Fruit fly (Drosophila melanogaster) whole organism, pupa: ENCODE data around the gene ZIPIC.

Source experiments
- CG10348 ChIP-seq: fragments of 200-800 bp; sonication (Bioruptor generic); IDR thresholded peaks from 2 replicates; pipeline ENCODE4 v1.3.6; 2022; ENCODE audit warnings: missing biosample characterization, missing genetic modification characterization
- CG12605 ChIP-seq: fragments of 200-800 bp; sonication (Bioruptor generic); IDR thresholded peaks from 2 replicates; pipeline ENCODE4 v1.3.6; 2022; ENCODE audit warnings: missing biosample characterization, missing genetic modification characterization
- CG13204 ChIP-seq: fragments of 200-800 bp; sonication (Bioruptor generic); optimal IDR thresholded peaks from 2 replicates; lab custom pipeline; 2018; ENCODE audit warnings: missing biosample characterization, mild to moderate bottlenecking, missing genetic modification characterization, moderate library complexity
- CG14655 ChIP-seq: fragments of 200-800 bp; sonication (Bioruptor generic); optimal IDR thresholded peaks from 3 replicates; lab custom pipeline; 2017; ENCODE audit warnings: mild to moderate bottlenecking, missing biosample characterization, missing genetic modification reagents, missing genetic modification characterization
- CG15710 ChIP-seq: fragments of 200-800 bp; sonication (Bioruptor generic); optimal IDR thresholded peaks from 2 replicates; lab custom pipeline; 2018; ENCODE audit warnings: missing biosample characterization, mild to moderate bottlenecking, missing genetic modification characterization, moderate library complexity
- CG17806 ChIP-seq: fragments of 200-800 bp; sonication (Bioruptor generic); optimal IDR thresholded peaks from 2 replicates; lab custom pipeline; 2018; ENCODE audit warnings: missing biosample characterization, mild to moderate bottlenecking, missing genetic modification characterization, moderate library complexity
- CG32121 ChIP-seq: fragments of 200-800 bp; sonication (Bioruptor generic); IDR thresholded peaks from 2 replicates; pipeline ENCODE4 v1.3.6; 2022; ENCODE audit warnings: missing biosample characterization, missing genetic modification characterization
- CG34367 ChIP-seq: fragments of 200-800 bp; sonication (Bioruptor generic); optimal IDR thresholded peaks from 2 replicates; lab custom pipeline; 2018; ENCODE audit warnings: missing biosample characterization, mild to moderate bottlenecking, missing genetic modification characterization
- CG4496 ChIP-seq: fragments of 200-800 bp; sonication (Bioruptor generic); IDR thresholded peaks from 3 replicates; pipeline ENCODE4 v1.3.6; 2022; ENCODE audit warnings: missing biosample characterization, missing genetic modification characterization
- CG8159 ChIP-seq: fragments of 200-800 bp; sonication (Bioruptor generic); optimal IDR thresholded peaks from 3 replicates; lab custom pipeline; 2018; ENCODE audit warnings: missing biosample characterization, mild to moderate bottlenecking, missing genetic modification characterization, moderate library complexity
- CG8301 ChIP-seq: fragments of 200-800 bp; sonication (Bioruptor generic); optimal IDR thresholded peaks from 2 replicates; lab custom pipeline; 2018; ENCODE audit warnings: missing biosample characterization, mild to moderate bottlenecking, missing genetic modification characterization
- CG9948 ChIP-seq: fragments of 200-800 bp; sonication (Bioruptor generic); optimal IDR thresholded peaks from 2 replicates; lab custom pipeline; 2018; ENCODE audit warnings: missing biosample characterization, mild to moderate bottlenecking, missing genetic modification characterization, moderate library complexity
- D1 ChIP-seq: fragments of 200-800 bp; sonication (Bioruptor generic); optimal IDR thresholded peaks from 2 replicates; lab custom pipeline; 2018; ENCODE audit warnings: missing biosample characterization, mild to moderate bottlenecking, missing genetic modification characterization, moderate library complexity
- EcR ChIP-seq: fragments of 200-800 bp; sonication (Bioruptor generic); optimal IDR thresholded peaks from 3 replicates; lab custom pipeline; 2019; ENCODE audit warnings: missing biosample characterization, missing genetic modification characterization, mild to moderate bottlenecking, moderate library complexity, missing genetic modification reagents
- Ets98B ChIP-seq: fragments of 200-800 bp; sonication (Bioruptor generic); IDR thresholded peaks from 2 replicates; pipeline ENCODE4 v1.3.6; 2022; ENCODE audit warnings: missing biosample characterization, missing genetic modification characterization
- Pif1A ChIP-seq: fragments of 200-800 bp; sonication (Bioruptor generic); optimal IDR thresholded peaks from 3 replicates; lab custom pipeline; 2016; ENCODE audit warnings: missing biosample characterization, missing genetic modification characterization
- Pif1B ChIP-seq: fragments of 200-800 bp; sonication (Bioruptor generic); optimal IDR thresholded peaks from 3 replicates; lab custom pipeline; 2016; ENCODE audit warnings: missing biosample characterization, missing genetic modification characterization
- Snoo ChIP-seq: fragments of 200-800 bp; sonication (Bioruptor generic); optimal IDR thresholded peaks from 3 replicates; lab custom pipeline; 2017; ENCODE audit warnings: missing biosample characterization, mild to moderate bottlenecking, missing genetic modification characterization, inconsistent platforms
- fd96Ca ChIP-seq: fragments of 200-800 bp; sonication (Bioruptor generic); IDR thresholded peaks from 3 replicates; pipeline ENCODE4 v1.3.6; 2022; ENCODE audit warnings: missing biosample characterization, missing genetic modification characterization
- gl ChIP-seq: fragments of 200-800 bp; sonication (Bioruptor generic); optimal IDR thresholded peaks from 2 replicates; lab custom pipeline; 2018; ENCODE audit warnings: missing biosample characterization, mild to moderate bottlenecking, missing genetic modification characterization
- rn ChIP-seq: fragments of 200-800 bp; sonication (Bioruptor generic); IDR thresholded peaks from 2 replicates; pipeline ENCODE4 v1.3.6; 2022; ENCODE audit warnings: missing biosample characterization, missing genetic modification characterization

ZIPIC gene

dm6 chr3R:30036609-30037008, at the start of gene ZIPIC:
TSS of gene ZIPIC (minus strand) at chr3R:30036870.
- TF ChIP-seq EcR (GFP tag; lab: Kevin White, UChicago): no peak
- TF ChIP-seq CG8159 (tag; lab: Kevin White, UChicago): no peak
- TF ChIP-seq rn (GFP tag; lab: Robert Waterston, UW): no peak
- TF ChIP-seq, all 21 proteins: peak for 0

DNA sequence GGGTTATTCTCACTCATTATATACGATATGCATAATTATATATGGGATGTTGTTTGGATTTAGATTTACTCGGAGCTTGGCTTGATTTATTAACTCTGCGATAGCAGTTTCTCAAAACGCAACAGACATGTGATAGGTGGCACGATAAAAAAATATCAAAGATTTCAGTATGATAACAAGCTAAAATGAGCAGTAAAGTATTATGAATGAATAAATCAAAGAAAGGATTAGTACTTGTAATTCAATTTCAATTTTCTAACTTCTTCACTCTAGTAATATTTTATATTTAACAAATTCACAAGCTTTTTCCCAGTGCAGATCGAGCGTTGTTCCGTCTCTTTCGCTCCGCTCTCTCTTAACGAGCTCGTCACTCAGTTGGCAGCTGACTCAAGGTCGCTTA, 47.5 kb upstream of the ZIPIC start:
- TF ChIP-seq Pif1A (GFP tag; lab: Kevin White, UChicago) (no peak), Snoo (tag; lab: Kevin White, UChicago) (no peak), Pif1B (GFP tag; lab: Kevin White, UChicago) (no peak), fd96Ca (GFP tag; lab: Robert Waterston, UW) (no peak), CG9948 (tag; lab: Kevin White, UChicago) (no peak), gl (tag; lab: Kevin White, UChicago) (no peak), CG17806 (tag; lab: Kevin White, UChicago) (no peak), rn (GFP tag; lab: Robert Waterston, UW) (no peak), CG12605 (no peak), CG15710 (tag; lab: Kevin White, UChicago) (no peak), CG8301 (tag; lab: Kevin White, UChicago) (no peak)

DNA sequence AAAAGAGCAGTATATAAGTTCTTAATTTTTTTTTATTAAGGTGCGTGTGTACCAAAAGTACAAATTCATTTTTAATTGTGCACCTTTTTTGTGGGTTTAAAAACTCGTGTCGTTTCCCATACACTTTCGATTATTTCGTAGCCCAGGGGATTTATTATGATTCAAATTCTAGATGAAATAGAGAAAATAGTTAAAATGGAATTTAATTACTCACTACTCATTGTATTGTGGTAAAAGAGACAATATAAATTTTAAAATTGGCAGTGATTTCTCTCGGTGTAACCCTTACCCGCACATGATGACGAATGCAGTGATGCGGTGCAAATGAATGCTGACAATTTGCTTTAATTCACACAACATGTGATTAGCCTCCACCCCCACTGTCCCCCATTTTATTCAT, 46.5 kb upstream of the ZIPIC start:
- peak; percentile 13 for TF ChIP-seq Pif1A (GFP tag; lab: Kevin White, UChicago)
- TF ChIP-seq CG9948 (tag; lab: Kevin White, UChicago): no peak
- peak; percentile 23 for TF ChIP-seq CG8159 (tag; lab: Kevin White, UChicago)
- TF ChIP-seq CG12605: no peak
- no peak for TF ChIP-seq CG17806 (tag; lab: Kevin White, UChicago)

DNA sequence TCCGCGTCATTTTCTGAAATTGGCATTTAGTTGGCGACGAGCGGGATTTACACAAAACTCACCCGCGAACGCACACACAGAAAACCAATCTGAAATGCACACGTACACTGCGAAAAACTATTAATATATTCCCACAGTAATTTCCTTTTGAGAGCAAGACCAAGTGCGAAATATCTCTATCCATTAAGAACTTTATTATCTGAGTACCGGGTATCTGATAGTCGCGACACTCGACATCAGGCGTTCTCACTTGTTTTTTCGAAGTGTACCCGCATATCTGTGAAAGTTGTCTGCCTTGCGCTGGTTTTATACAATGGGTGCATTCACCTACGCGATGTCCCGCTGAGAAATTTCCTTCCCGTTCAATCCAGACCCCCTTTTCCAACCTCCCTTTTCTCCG, 39.4 kb upstream of the ZIPIC start:
- no peak for TF ChIP-seq CG32121 (GFP tag; lab: Robert Waterston, UW)
- no peak for TF ChIP-seq gl (tag; lab: Kevin White, UChicago)
- no peak for TF ChIP-seq rn (GFP tag; lab: Robert Waterston, UW)
- TF ChIP-seq Pif1A (GFP tag; lab: Kevin White, UChicago): peak; percentile 17
- peak; percentile 66 for TF ChIP-seq CG15710 (tag; lab: Kevin White, UChicago)
- TF ChIP-seq CG8301 (tag; lab: Kevin White, UChicago): peak; percentile 69
- peak; percentile 57 for TF ChIP-seq CG8159 (tag; lab: Kevin White, UChicago)
- TF ChIP-seq CG9948 (tag; lab: Kevin White, UChicago): peak; percentile 56
- peak; percentile 72 for TF ChIP-seq CG14655 (GFP tag; lab: Kevin White, UChicago)
- TF ChIP-seq CG10348: no peak; the same call in 1 of the 2 replicates
- TF ChIP-seq D1 (tag; lab: Kevin White, UChicago): no peak
- TF ChIP-seq Snoo (tag; lab: Kevin White, UChicago): peak; percentile 56
- no peak for TF ChIP-seq CG12605
- peak; percentile 63; the same call in 1 of the 3 replicates for TF ChIP-seq CG4496 (GFP tag; lab: Robert Waterston, UW)
- peak; percentile 82 for TF ChIP-seq fd96Ca (GFP tag; lab: Robert Waterston, UW)
- peak; percentile 53 for TF ChIP-seq EcR (GFP tag; lab: Kevin White, UChicago)
- peak; percentile 53 for TF ChIP-seq CG34367 (tag; lab: Kevin White, UChicago)
- TF ChIP-seq Pif1B (GFP tag; lab: Kevin White, UChicago): no peak
- TF ChIP-seq Ets98B (GFP tag; lab: Robert Waterston, UW): peak; percentile 52
- no peak for TF ChIP-seq CG13204 (GFP tag; lab: Kevin White, UChicago)
- TF ChIP-seq CG17806 (tag; lab: Kevin White, UChicago): peak; percentile 51

dm6 chr3R:30071827-30072226, 35.2 kb upstream of the ZIPIC start:
- TF ChIP-seq CG13204 (GFP tag; lab: Kevin White, UChicago) (no peak), rn (GFP tag; lab: Robert Waterston, UW) (no peak), Pif1B (GFP tag; lab: Kevin White, UChicago) (peak; percentile 34), CG34367 (tag; lab: Kevin White, UChicago) (no peak), Snoo (tag; lab: Kevin White, UChicago) (no peak), CG4496 (GFP tag; lab: Robert Waterston, UW) (peak; percentile 72), Pif1A (GFP tag; lab: Kevin White, UChicago) (no peak), Ets98B (GFP tag; lab: Robert Waterston, UW) (peak; percentile 44; the same call in 1 of the 2 replicates), D1 (tag; lab: Kevin White, UChicago) (no peak), CG10348 (no peak), CG17806 (tag; lab: Kevin White, UChicago) (no peak), CG12605 (peak; percentile 44; the same call in 1 of the 2 replicates), fd96Ca (GFP tag; lab: Robert Waterston, UW) (peak; percentile 49; the same call in 1 of the 3 replicates), CG15710 (tag; lab: Kevin White, UChicago) (no peak), CG32121 (GFP tag; lab: Robert Waterston, UW) (0 out of 2 replicates have a peak, but pooled peaks have one; percentile 25), gl (tag; lab: Kevin White, UChicago) (no peak), CG9948 (tag; lab: Kevin White, UChicago) (no peak), CG8301 (tag; lab: Kevin White, UChicago) (peak; percentile 1), EcR (GFP tag; lab: Kevin White, UChicago) (no peak), CG8159 (tag; lab: Kevin White, UChicago) (no peak), CG14655 (GFP tag; lab: Kevin White, UChicago) (peak; percentile 11)

DNA sequence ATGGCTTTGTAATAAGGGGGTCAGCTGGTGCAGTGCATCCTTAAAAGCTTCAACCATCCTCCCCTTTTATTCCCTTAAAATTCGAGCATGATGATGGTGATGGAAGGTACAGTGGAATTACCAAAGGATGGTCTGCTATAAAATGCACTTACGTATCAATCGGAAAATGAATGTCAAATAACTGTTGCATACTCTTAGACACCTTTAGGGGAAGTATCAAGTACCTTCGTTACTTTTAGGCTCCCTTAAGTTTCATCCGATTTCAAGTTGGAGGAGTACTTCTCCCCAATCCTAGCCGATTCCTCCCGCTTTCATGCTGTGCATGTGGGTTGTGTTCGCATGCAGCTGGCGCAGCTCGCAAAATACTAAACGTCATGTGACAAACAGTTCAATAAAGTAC, 33.5 kb upstream of the ZIPIC start:
- TF ChIP-seq CG8301 (tag; lab: Kevin White, UChicago) (no peak), Pif1B (GFP tag; lab: Kevin White, UChicago) (no peak), EcR (GFP tag; lab: Kevin White, UChicago) (no peak), Snoo (tag; lab: Kevin White, UChicago) (no peak), rn (GFP tag; lab: Robert Waterston, UW) (no peak), CG17806 (tag; lab: Kevin White, UChicago) (no peak), CG8159 (tag; lab: Kevin White, UChicago) (no peak), CG32121 (GFP tag; lab: Robert Waterston, UW) (no peak), CG15710 (tag; lab: Kevin White, UChicago) (no peak), Ets98B (GFP tag; lab: Robert Waterston, UW) (no peak), CG10348 (no peak), D1 (tag; lab: Kevin White, UChicago) (no peak), fd96Ca (GFP tag; lab: Robert Waterston, UW) (no peak), CG12605 (no peak)
